Fruit fly (Drosophila melanogaster): ENCODE data around the gene CG13999.
A peak's percentile ranks its signal among the peaks of the same experiment; 100 is the strongest.

Gene CG13999

dm6 chr2L:5974122-5974521 is 17.9 kb upstream of the CG13999 start (continued):
- peak; percentile 91 for TF ChIP-seq Med (GFP tag)
- TF ChIP-seq CG8944 (GFP tag; optimal IDR thresholded peaks at IDR 0.05): no peak
- no peak for TF ChIP-seq sna (GFP tag; IDR thresholded peaks at IDR 0.05; ENCODE audit: partially characterized antibody)
- peak; percentile 73 for TF ChIP-seq nau (GFP tag; optimal IDR thresholded peaks at IDR 0.05)
- no peak for TF ChIP-seq CG17802 (tag; optimal IDR thresholded peaks at IDR 0.05)

DNA sequence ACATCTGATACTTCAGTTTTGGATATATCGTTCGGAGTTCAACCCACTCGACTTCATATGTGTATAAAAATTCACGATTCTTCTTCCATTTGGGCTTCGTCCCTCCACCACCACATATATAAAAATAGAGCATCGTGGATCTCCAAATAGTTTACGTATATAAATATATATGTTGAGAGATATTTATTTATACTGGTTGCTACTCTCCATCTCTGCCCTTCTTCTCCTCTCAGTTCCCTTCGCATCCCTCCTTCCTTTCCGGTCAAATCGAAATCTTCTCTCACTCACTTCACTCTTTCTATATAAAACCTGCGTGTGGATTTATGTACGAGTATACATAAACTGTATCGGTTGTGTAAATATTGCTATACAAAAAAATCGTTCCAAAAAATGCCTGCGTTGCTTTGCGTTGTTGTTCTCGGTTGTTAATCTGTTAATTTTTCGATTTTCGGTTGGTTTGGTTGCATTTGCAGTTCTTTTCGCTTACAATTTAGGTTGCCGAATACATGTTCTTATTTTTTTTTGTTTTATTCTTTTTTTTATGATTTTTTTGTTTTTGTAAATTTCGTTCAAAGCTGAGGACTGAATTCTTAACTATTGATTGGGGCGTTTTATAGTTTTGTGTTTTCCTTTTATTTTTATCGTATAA is 16.4 kb upstream of the CG13999 start:
- TF ChIP-seq ci (GFP tag; IDR thresholded peaks at IDR 0.05) (0 out of 3 replicates have a peak, but pooled peaks have one; percentile 18), nau (GFP tag; optimal IDR thresholded peaks at IDR 0.05) (no peak), CG32767 (GFP tag; IDR thresholded peaks at IDR 0.05) (peak; percentile 20; the same call in 1 of the 2 replicates), CG31441 (GFP tag; IDR thresholded peaks at IDR 0.05) (0 out of 2 replicates have a peak, but pooled peaks have one; percentile 19), lab (GFP tag; optimal IDR thresholded peaks at IDR 0.05) (no peak), Pdp1 (GFP tag; optimal IDR thresholded peaks at IDR 0.05) (peak in 1 of 2 experiments; percentile 41), CG12769 (tag; optimal IDR thresholded peaks at IDR 0.05) (peak; percentile 70), Trl (optimal IDR thresholded peaks at IDR 0.05) (peak; percentile 30 to 58), Trl (GFP tag; optimal IDR thresholded peaks at IDR 0.05) (no peak), sd (tag; optimal IDR thresholded peaks at IDR 0.05) (peak; percentile 30), CG2199 (GFP tag; IDR thresholded peaks at IDR 0.05) (peak; percentile 29; the same call in 1 of the 3 replicates), CG10959 (GFP tag; IDR thresholded peaks at IDR 0.05) (no peak), crol (GFP tag; IDR thresholded peaks at IDR 0.05) (peak; percentile 69; the same call in 1 of the 2 replicates), z (GFP tag; IDR thresholded peaks at IDR 0.05) (peak; percentile 78), CG10366 (GFP tag; IDR thresholded peaks at IDR 0.05) (no peak), fd64A (GFP tag; optimal IDR thresholded peaks at IDR 0.05) (no peak), ham (GFP tag; IDR thresholded peaks at IDR 0.05) (no peak)

DNA sequence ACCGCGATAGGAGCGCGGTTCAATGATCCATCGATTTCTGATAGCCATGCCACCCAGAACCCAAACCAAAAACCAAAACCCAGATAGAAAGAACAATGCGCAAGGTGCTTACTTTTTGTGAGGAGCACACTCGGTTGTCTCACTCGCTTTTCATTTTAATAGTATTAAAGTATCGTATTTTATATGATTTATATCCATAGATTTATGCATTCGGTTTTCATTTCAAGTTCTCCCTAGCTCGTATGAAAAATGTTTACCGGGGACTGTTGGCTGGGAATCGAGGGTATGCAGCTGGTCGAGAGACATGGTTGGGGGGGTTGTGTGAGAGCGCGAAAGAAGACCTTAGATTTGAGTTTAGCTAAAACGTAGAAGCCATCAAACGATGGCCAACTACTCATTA is 15.7 kb upstream of the CG13999 start:
- TF ChIP-seq phol (tag; optimal IDR thresholded peaks at IDR 0.05) (peak; percentile 16), wor (GFP tag; IDR thresholded peaks at IDR 0.05) (no peak), slou (GFP tag; optimal IDR thresholded peaks at IDR 0.05) (no peak), al (GFP tag; IDR thresholded peaks at IDR 0.05) (peak; percentile 56; the same call in 1 of the 2 replicates), CG10366 (GFP tag; IDR thresholded peaks at IDR 0.05) (peak; percentile 50), CG15514 (GFP tag; optimal IDR thresholded peaks at IDR 0.05) (peak; percentile 2), CG2116 (GFP tag; optimal IDR thresholded peaks at IDR 0.05) (peak; percentile 4), stc (GFP tag; IDR thresholded peaks at IDR 0.05) (no peak), CG12155 (GFP tag; optimal IDR thresholded peaks at IDR 0.05) (peak; percentile 21), CG1832 (GFP tag; optimal IDR thresholded peaks at IDR 0.05) (no peak), ro (GFP tag; IDR thresholded peaks at IDR 0.05) (no peak), gsb (GFP tag; IDR thresholded peaks at IDR 0.05) (no peak), NFAT (GFP tag; IDR thresholded peaks at IDR 0.05) (no peak), rib (GFP tag; IDR thresholded peaks at IDR 0.05) (no peak), Xrp1 (GFP tag; IDR thresholded peaks at IDR 0.05) (0 out of 2 replicates have a peak, but pooled peaks have one; percentile 43), danr (GFP tag; IDR thresholded peaks at IDR 0.05) (peak; percentile 22; the same call in 1 of the 2 replicates), CG1024 (GFP tag; IDR thresholded peaks at IDR 0.05) (0 out of 2 replicates have a peak, but pooled peaks have one; percentile 36), ftz-f1 (GFP tag; optimal IDR thresholded peaks at IDR 0.05) (no peak), pnt (GFP tag; optimal IDR thresholded peaks at IDR 0.05) (no peak), odd (GFP tag; optimal IDR thresholded peaks at IDR 0.05) (no peak), slbo (GFP tag; IDR thresholded peaks at IDR 0.05) (peak; percentile 72), CG7372 (GFP tag; IDR thresholded peaks at IDR 0.05) (peak; percentile 33; the same call in 1 of the 2 replicates), CG18599 (GFP tag; optimal IDR thresholded peaks at IDR 0.05) (peak; percentile 49), kni (GFP tag; optimal IDR thresholded peaks at IDR 0.05) (no peak), sim (GFP tag; IDR thresholded peaks at IDR 0.05) (no peak; the same call in 1 of the 2 replicates), wdn (GFP tag; IDR thresholded peaks at IDR 0.05) (0 out of 2 replicates have a peak, but pooled peaks have one; percentile 32), CTCF (GFP tag; optimal IDR thresholded peaks at IDR 0.05) (no peak), p53 (GFP tag; optimal IDR thresholded peaks at IDR 0.05) (no peak), her (GFP tag; optimal IDR thresholded peaks at IDR 0.05) (no peak)
